Worm (Caenorhabditis elegans) whole organism, L4 larva: ENCODE measurements around the gene F26F4.12.

Source experiments
- R02D3.7 ChIP-seq: fragments of 150-350 bp; sonication (generic microtip); optimal IDR thresholded peaks from 3 replicates; lab custom pipeline; 2014; ENCODE audit warnings: missing biosample characterization, missing genetic modification characterization
- egl-27 ChIP-seq: sonication (generic microtip); optimal IDR thresholded peaks from 3 replicates; lab custom pipeline; 2017; ENCODE audit warnings: missing biosample characterization, missing genetic modification reagents, missing genetic modification characterization
- nhr-10 ChIP-seq: fragments of 150-350 bp; optimal IDR thresholded peaks from 2 replicates; lab custom pipeline; 2014; ENCODE audit warnings: missing biosample characterization, missing genetic modification characterization

DNA sequence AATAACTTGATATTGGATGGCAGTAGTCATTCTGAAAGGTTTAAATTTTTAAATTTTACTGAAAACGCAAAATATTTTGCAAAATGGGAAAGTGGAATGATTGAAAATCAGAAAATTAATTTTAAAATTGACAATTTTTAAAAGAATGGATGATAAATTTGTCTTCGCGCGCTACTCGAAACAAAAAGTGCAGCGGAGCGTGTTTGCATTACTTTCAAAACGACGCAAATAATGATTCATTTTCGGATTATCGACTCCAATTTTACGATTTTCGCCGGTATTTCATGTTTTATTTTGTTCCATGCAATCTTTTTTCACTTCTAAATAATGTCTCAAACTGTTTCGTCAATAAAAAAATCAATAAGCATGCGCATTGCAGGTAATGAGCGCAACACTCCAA is 31.6 kb downstream of the F26F4.12 start, which contains the start of the genes tost-1 and arx-6:
- TF ChIP-seq egl-27 (tag; lab: Kevin White, UChicago) (no peak), nhr-10 (tag; lab: Kevin White, UChicago) (no peak), R02D3.7 (no peak)
